Fruit fly (Drosophila melanogaster) whole organism: ENCODE results near the gene ImpL2.

ENCODE experiments used
- CG8478 ChIP-seq: fragments of >200 bp; optimal IDR thresholded peaks from 2 replicates; lab custom pipeline; 2018; ENCODE audit warnings: inconsistent platforms
- EcR ChIP-seq, 2 experiments: fragments of >200 bp; optimal IDR thresholded peaks; 2 replicates each; lab custom pipeline; 2017; ENCODE audit warnings: missing biosample characterization in 2 of 2, missing genetic modification characterization in 2 of 2, missing genetic modification reagents in 2 of 2
- pan ChIP-seq: fragments of >200 bp; optimal IDR thresholded peaks from 2 replicates; lab custom pipeline; 2017
- psq ChIP-seq: fragments of >200 bp; optimal IDR thresholded peaks from 2 replicates; lab custom pipeline; 2017
- usp ChIP-seq: fragments of >200 bp; optimal IDR thresholded peaks from 2 replicates; lab custom pipeline; 2017; ENCODE audit warnings: missing biosample characterization, missing genetic modification characterization, mixed read lengths

DNA sequence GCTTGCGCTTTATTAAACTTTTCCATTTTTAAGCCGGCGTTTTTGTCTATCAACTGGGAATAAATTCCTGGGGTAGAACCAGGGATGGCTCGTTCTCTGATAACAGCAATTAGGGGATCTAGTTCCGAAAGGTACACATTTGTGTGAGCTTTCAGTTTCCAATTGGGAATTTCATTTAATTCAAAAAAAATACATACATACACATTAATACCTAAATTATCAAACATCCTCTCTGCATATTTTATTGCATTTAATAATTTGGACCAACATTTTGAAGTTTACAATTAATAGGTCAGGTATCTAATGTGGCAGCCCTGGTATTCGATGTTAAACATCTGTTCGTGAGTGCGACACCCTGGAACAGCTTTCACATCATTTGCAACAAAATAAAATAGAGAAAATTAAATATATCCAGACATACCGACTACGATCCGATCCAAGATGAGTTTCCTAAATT is 23.2 kb upstream of the ImpL2 start, which contains the start of the genes CG15011 and CG1309:
- TF ChIP-seq EcR (GFP tag; optimal IDR thresholded peaks at IDR 0.05; lab: Kevin White, UChicago): no peak
- TF ChIP-seq usp (GFP tag; lab: Kevin White, UChicago): no peak
- no peak for TF ChIP-seq pan (lab: Kevin White, UChicago)
- TF ChIP-seq psq (lab: Kevin White, UChicago): no peak
- TF ChIP-seq CG8478 (lab: Kevin White, UChicago): no peak
